Worm (Caenorhabditis elegans) whole organism, mixed stage, embryonic: ENCODE measurements around the gene eelo-2.

ENCODE experiments used
- cnd-1 ChIP-seq: fragments of 200-800 bp; sonication (Bioruptor generic); optimal IDR thresholded peaks from 2 replicates; lab custom pipeline; 2018; ENCODE audit warnings: mild to moderate bottlenecking, missing genetic modification characterization, missing compliant biosample characterization
- nhr-12 ChIP-seq: fragments of 150-350 bp; optimal IDR thresholded peaks from 2 replicates; lab custom pipeline; 2014; ENCODE audit warnings: missing biosample characterization, missing genetic modification characterization
- nhr-237 ChIP-seq: fragments of 150-350 bp; optimal IDR thresholded peaks from 2 replicates; lab custom pipeline; 2014; ENCODE audit warnings: missing biosample characterization, missing genetic modification characterization
- nhr-28 ChIP-seq: fragments of 150-350 bp; optimal IDR thresholded peaks from 2 replicates; lab custom pipeline; 2014; ENCODE audit warnings: missing biosample characterization, missing genetic modification characterization
- unc-62 ChIP-seq: fragments of 150-350 bp; optimal IDR thresholded peaks from 2 replicates; lab custom pipeline; 2014; ENCODE audit warnings: missing biosample characterization, missing genetic modification reagents, missing genetic modification characterization
- ztf-11 ChIP-seq: fragments of 150-350 bp; optimal IDR thresholded peaks from 2 replicates; lab custom pipeline; 2014; ENCODE audit warnings: missing biosample characterization, missing genetic modification characterization

ce11 chrIV:17263714-17264113 is 13.8 kb downstream of the eelo-2 start:
- TF ChIP-seq unc-62 (GFP tag; lab: Kevin White, UChicago) (no peak), nhr-12 (no peak), ztf-11 (tag; lab: Kevin White, UChicago) (no peak), nhr-237 (tag; lab: Kevin White, UChicago) (no peak), nhr-28 (tag; lab: Kevin White, UChicago) (no peak), cnd-1 (no peak)
